Worm (Caenorhabditis elegans): ENCODE results near the gene hrg-4.

DNA sequence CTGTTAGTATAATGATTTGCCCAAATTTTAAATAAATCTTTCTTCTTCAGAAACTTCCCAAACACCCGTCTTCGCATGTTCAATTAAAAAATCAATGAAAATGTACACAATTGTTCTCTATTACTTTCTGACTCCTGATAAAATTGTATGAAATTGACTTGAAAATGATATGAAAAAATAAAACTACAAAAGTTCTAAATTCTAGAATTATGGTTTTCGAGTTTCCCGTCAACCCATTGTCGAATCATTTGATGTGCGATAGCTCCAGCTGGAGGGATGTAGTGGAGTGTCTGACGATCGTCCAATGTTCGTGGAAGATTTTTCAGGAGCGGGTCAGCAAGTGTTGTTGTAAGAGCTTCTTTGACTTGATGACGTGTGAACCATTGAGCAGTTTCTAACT, 20.9 kb downstream of the hrg-4 start:
- TF ChIP-seq unc-39 (tag; optimal IDR thresholded peaks at IDR 0.05) (no peak), flh-1 (GFP tag; optimal IDR thresholded peaks at IDR 0.05) (no peak), sptf-1 (tag; optimal IDR thresholded peaks at IDR 0.05) (no peak), tbx-8 (GFP tag; optimal IDR thresholded peaks at IDR 0.05) (no peak), lin-13 (tag; optimal IDR thresholded peaks at IDR 0.05) (no peak), lsy-2 (tag; optimal IDR thresholded peaks at IDR 0.05) (no peak)
